Worm (Caenorhabditis elegans) whole organism, L4 larva: ENCODE measurements around the gene D1014.13.
A peak's percentile ranks its signal among the peaks of the same experiment; 100 is the strongest.

Experiments used
- F37D6.2 ChIP-seq: sonication (generic microtip); optimal IDR thresholded peaks from 2 replicates; lab custom pipeline; 2016; ENCODE audit warnings: mild to moderate bottlenecking, missing genetic modification characterization, missing compliant biosample characterization
- F49E8.2 ChIP-seq: sonication (generic microtip); optimal IDR thresholded peaks from 2 replicates; lab custom pipeline; 2016; ENCODE audit warnings: missing compliant biosample characterization, mild to moderate bottlenecking, missing genetic modification characterization, borderline replicate concordance
- T26A8.4 ChIP-seq: fragments of 200-800 bp; sonication (Bioruptor generic); IDR thresholded peaks from 2 replicates; pipeline ENCODE4 v1.3.6; 2022; ENCODE audit warnings: missing genetic modification characterization, missing compliant biosample characterization
- Y105C5A.15 ChIP-seq: fragments of 200-800 bp; sonication (Bioruptor generic); IDR thresholded peaks from 2 replicates; pipeline ENCODE4 v1.3.6; 2022; ENCODE audit warnings: missing genetic modification characterization, missing compliant biosample characterization
- ZK337.2 ChIP-seq: fragments of 200-800 bp; sonication (Bioruptor generic); IDR thresholded peaks from 2 replicates; pipeline ENCODE4 v1.3.6; 2022; ENCODE audit warnings: missing genetic modification reagents, missing genetic modification characterization, missing compliant biosample characterization
- aha-1 ChIP-seq: fragments of 150-350 bp; peaks from one replicate; lab custom pipeline; 2014; ENCODE audit warnings: missing biosample characterization, missing genetic modification characterization
- ama-1 ChIP-seq: fragments of 150-350 bp; optimal IDR thresholded peaks from 2 replicates; lab custom pipeline; 2014; ENCODE audit warnings: inconsistent platforms, mixed read lengths
- attf-4 ChIP-seq: sonication (generic microtip); optimal IDR thresholded peaks from 3 replicates; lab custom pipeline; 2017; ENCODE audit warnings: missing biosample characterization, missing genetic modification characterization
- ceh-82 ChIP-seq: sonication (generic microtip); optimal IDR thresholded peaks from 2 replicates; lab custom pipeline; 2017; ENCODE audit warnings: missing biosample characterization, missing genetic modification characterization
- ces-1 ChIP-seq: fragments of 150-350 bp; sonication (generic microtip); optimal IDR thresholded peaks from 4 replicates; lab custom pipeline; 2014; ENCODE audit warnings: missing biosample characterization, missing genetic modification reagents, missing genetic modification characterization
- daf-16 ChIP-seq, 3 experiments: sonication (generic microtip); optimal IDR thresholded peaks; 2 replicates each; lab custom pipeline; 2016 to 2017; ENCODE audit warnings: missing genetic modification characterization in 3 of 3, missing genetic modification reagents in 3 of 3, mild to moderate bottlenecking in 2 of 3, missing compliant biosample characterization in 2 of 3, missing biosample characterization in 1 of 3, moderate library complexity in 1 of 3
- dmd-6 ChIP-seq: fragments of 200-800 bp; sonication (Bioruptor generic); IDR thresholded peaks from 2 replicates; pipeline ENCODE4 v1.3.6; 2022; ENCODE audit warnings: missing genetic modification reagents, missing genetic modification characterization, missing compliant biosample characterization
- dmd-8 ChIP-seq: fragments of 200-800 bp; sonication (Bioruptor generic); IDR thresholded peaks from 2 replicates; pipeline ENCODE4 v1.3.6; 2022; ENCODE audit warnings: missing genetic modification characterization, missing compliant biosample characterization
- dmd-9 ChIP-seq: fragments of 200-800 bp; sonication (Bioruptor generic); IDR thresholded peaks from 2 replicates; pipeline ENCODE4 v1.3.6; 2022; ENCODE audit warnings: missing genetic modification reagents, missing genetic modification characterization, missing compliant biosample characterization
- egl-27 ChIP-seq: sonication (generic microtip); optimal IDR thresholded peaks from 3 replicates; lab custom pipeline; 2017; ENCODE audit warnings: missing biosample characterization, missing genetic modification reagents, missing genetic modification characterization
- fos-1 ChIP-seq: fragments of 150-350 bp; optimal IDR thresholded peaks from 2 replicates; lab custom pipeline; 2014; ENCODE audit warnings: missing biosample characterization, missing genetic modification characterization
- hif-1 ChIP-seq, 2 experiments: sonication (generic microtip); optimal IDR thresholded peaks; 2 replicates each; lab custom pipeline; 2016 to 2017; ENCODE audit warnings: missing compliant biosample characterization in 2 of 2, missing genetic modification characterization in 2 of 2, missing genetic modification reagents in 2 of 2, missing genotype in 2 of 2, mild to moderate bottlenecking in 1 of 2
- hlh-11 ChIP-seq: fragments of 200-800 bp; sonication (Bioruptor generic); optimal IDR thresholded peaks from 2 replicates; lab custom pipeline; 2018; ENCODE audit warnings: mild to moderate bottlenecking, missing genetic modification characterization, missing compliant biosample characterization
- lim-7 ChIP-seq: fragments of 200-800 bp; sonication (Bioruptor generic); IDR thresholded peaks from 2 replicates; pipeline ENCODE4 v1.3.6; 2022; ENCODE audit warnings: missing genetic modification characterization, missing compliant biosample characterization
- lin-39 ChIP-seq: fragments of 150-350 bp; optimal IDR thresholded peaks from 2 replicates; lab custom pipeline; 2014; ENCODE audit warnings: missing biosample characterization, missing genetic modification reagents, missing genetic modification characterization
- lsy-2 ChIP-seq, 2 experiments: fragments of 150-350 bp in 1 of 2; sonication (generic microtip) in 1 of 2; optimal IDR thresholded peaks; 2 replicates each; lab custom pipeline; 2014 to 2017; ENCODE audit warnings: missing biosample characterization in 2 of 2, missing genetic modification characterization in 2 of 2
- mxl-2 ChIP-seq: fragments of 200-800 bp; sonication (Bioruptor generic); conservative IDR thresholded peaks from 2 replicates; pipeline ENCODE4 v1.3.6; 2022; ENCODE audit warnings: missing genetic modification reagents, missing genetic modification characterization, missing compliant biosample characterization
- nhr-25 ChIP-seq: sonication (generic microtip); optimal IDR thresholded peaks from 2 replicates; lab custom pipeline; 2017; ENCODE audit warnings: missing genetic modification characterization, mild to moderate bottlenecking, missing compliant biosample characterization, antibody characterized with exemption, moderate library complexity, borderline replicate concordance; ENCODE audit not compliant: insufficient read depth
- nhr-28 ChIP-seq: fragments of 150-350 bp; optimal IDR thresholded peaks from 2 replicates; lab custom pipeline; 2014; ENCODE audit warnings: missing biosample characterization, missing genetic modification characterization
- nhr-48 ChIP-seq: sonication (generic microtip); optimal IDR thresholded peaks from 2 replicates; lab custom pipeline; 2016; ENCODE audit warnings: mild to moderate bottlenecking, missing genetic modification characterization, missing compliant biosample characterization
- nhr-77 ChIP-seq: fragments of 150-350 bp; optimal IDR thresholded peaks from 2 replicates; lab custom pipeline; 2014; ENCODE audit warnings: missing biosample characterization, missing genetic modification characterization
- pqm-1 ChIP-seq: sonication (generic microtip); optimal IDR thresholded peaks from 2 replicates; lab custom pipeline; 2017; ENCODE audit warnings: missing biosample characterization, missing genetic modification characterization
- sdz-12 ChIP-seq: fragments of 200-800 bp; sonication (Bioruptor generic); optimal IDR thresholded peaks from 2 replicates; lab custom pipeline; 2018; ENCODE audit warnings: mild to moderate bottlenecking, missing genetic modification characterization, missing compliant biosample characterization
- snpc-4 ChIP-seq: fragments of 150-350 bp; optimal IDR thresholded peaks from 2 replicates; lab custom pipeline; 2014; ENCODE audit warnings: missing biosample characterization, missing genetic modification characterization
- tag-97 ChIP-seq: fragments of 200-800 bp; sonication (Bioruptor generic); IDR thresholded peaks from 2 replicates; pipeline ENCODE4 v1.3.6; 2022; ENCODE audit warnings: missing genetic modification characterization, missing compliant biosample characterization
- unc-62 ChIP-seq, 3 experiments: fragments of 150-350 bp in 1 of 3; sonication (generic microtip); optimal IDR thresholded peaks in 2 of 3; peaks in 1 of 3; 1 replicate in 1 of 3; 2 replicates in 2 of 3; lab custom pipeline; 2014 to 2017; ENCODE audit warnings: missing biosample characterization in 3 of 3, missing genetic modification characterization in 3 of 3, missing genetic modification reagents in 3 of 3, missing genotype in 1 of 3
- zag-1 ChIP-seq: fragments of 150-350 bp; optimal IDR thresholded peaks from 2 replicates; lab custom pipeline; 2014; ENCODE audit warnings: missing biosample characterization, missing genetic modification characterization
- zfp-2 ChIP-seq: sonication (generic microtip); optimal IDR thresholded peaks from 2 replicates; lab custom pipeline; 2016; ENCODE audit warnings: mild to moderate bottlenecking, missing genetic modification characterization, missing compliant biosample characterization
- ztf-7 ChIP-seq: fragments of 150-350 bp; optimal IDR thresholded peaks from 2 replicates; lab custom pipeline; 2014; ENCODE audit warnings: missing biosample characterization, missing genetic modification characterization

D1014.13 gene

ce11 chrV:8159629-8160028, 14.2 kb downstream of the D1014.13 start, which contains the start of gene F20D6.6 (continued):
- TF ChIP-seq attf-4 (tag; lab: Kevin White, UChicago) (no peak), nhr-25 (no peak), ceh-82 (tag; lab: Kevin White, UChicago) (no peak)
- TF ChIP-seq, all 104 proteins: peak for 0

- TF ChIP-seq daf-16 (GFP tag; optimal IDR thresholded peaks at IDR 0.05; lab: Kevin White, UChicago) (no peak), daf-16 (tag; optimal IDR thresholded peaks at IDR 0.05; lab: Kevin White, UChicago) (peak; percentile 70), lsy-2 (tag; optimal IDR thresholded peaks at IDR 0.05; lab: Kevin White, UChicago) (no peak), dmd-6 (peak; percentile 67), F37D6.2 (tag; lab: Kevin White, UChicago) (no peak), F49E8.2 (tag; lab: Kevin White, UChicago) (no peak), nhr-77 (tag; lab: Kevin White, UChicago) (peak; percentile 25), nhr-28 (tag; lab: Kevin White, UChicago) (peak; percentile 58), pqm-1 (tag; lab: Kevin White, UChicago) (peak; percentile 48)
Observed at ce11 chrV:8161699-8162098, 16.3 kb downstream of the D1014.13 start, which contains the start of gene F20D6.5. Gene F20D6.5 (plus strand): TSS chrV:8161957.

ce11 chrV:8163199-8163598, 17.8 kb downstream of the D1014.13 start:
- no peak for TF ChIP-seq T26A8.4 (GFP tag; lab: Robert Waterston, UW)
- no peak for TF ChIP-seq hlh-11 (tag; lab: Kevin White, UChicago)
- no peak for TF ChIP-seq daf-16 (GFP tag; optimal IDR thresholded peaks at IDR 0.05; lab: Kevin White, UChicago)
- peak; percentile 53 for TF ChIP-seq daf-16 (tag; optimal IDR thresholded peaks at IDR 0.05; lab: Kevin White, UChicago)
- no peak for TF ChIP-seq dmd-8
- no peak for TF ChIP-seq ama-1
- TF ChIP-seq ztf-7 (tag; lab: Kevin White, UChicago): no peak

- TF ChIP-seq lin-39 (tag; lab: Kevin White, UChicago) (no peak), unc-62 (GFP tag; optimal IDR thresholded peaks at IDR 0.05 in 1 of 2; lab: Kevin White, UChicago) (peak in 1 of 2 experiments; percentile 92), unc-62 (tag; optimal IDR thresholded peaks at IDR 0.05; lab: Kevin White, UChicago) (no peak)
Observed at ce11 chrV:8168219-8168962, 23.0 kb downstream of the D1014.13 start, which contains the start of gene F20D6.8. Gene F20D6.8 (minus strand): TSS chrV:8168269.

- no peak for TF ChIP-seq zfp-2 (tag; lab: Kevin White, UChicago)
- peak; percentile 99 for TF ChIP-seq aha-1 (tag; lab: Kevin White, UChicago)
- TF ChIP-seq, all 104 proteins: peak for 1
Observed at ce11 chrV:8169150-8169549, 23.7 kb downstream of the D1014.13 start.

- TF ChIP-seq dmd-8 (no peak), fos-1 (tag; lab: Kevin White, UChicago) (no peak), ces-1 (no peak), tag-97 (GFP tag; lab: Robert Waterston, UW) (no peak), snpc-4 (no peak), hif-1 (tag; optimal IDR thresholded peaks at IDR 0.05; lab: Kevin White, UChicago) (no peak), Y105C5A.15 (GFP tag; lab: Robert Waterston, UW) (no peak), zag-1 (tag; lab: Kevin White, UChicago) (no peak), dmd-9 (GFP tag; lab: Robert Waterston, UW) (no peak), egl-27 (tag; lab: Kevin White, UChicago) (no peak), mxl-2 (GFP tag; lab: Robert Waterston, UW) (no peak), lim-7 (GFP tag; lab: Robert Waterston, UW) (no peak), sdz-12 (GFP tag; lab: Kevin White, UChicago) (no peak), dmd-6 (no peak), ZK337.2 (GFP tag; lab: Robert Waterston, UW) (no peak), nhr-48 (no peak)
- TF ChIP-seq, all 104 proteins: peak for 0
Observed at ce11 chrV:8170300-8170699, 24.9 kb downstream of the D1014.13 start.
